Worm (Caenorhabditis elegans) whole organism, young adult: ENCODE measurements around the gene abu-6.

Experiments used
- B0261.1 ChIP-seq: sonication (generic microtip); optimal IDR thresholded peaks from 2 replicates; lab custom pipeline; 2016; ENCODE audit warnings: mild to moderate bottlenecking, missing genetic modification characterization, moderate library complexity, missing compliant biosample characterization
- K12H6.12 ChIP-seq: fragments of 200-800 bp; sonication (Bioruptor generic); optimal IDR thresholded peaks from 2 replicates; lab custom pipeline; 2018; ENCODE audit warnings: mild to moderate bottlenecking, missing genetic modification characterization, missing compliant biosample characterization
- ama-1 ChIP-seq, 3 experiments: fragments of 150-350 bp in 1 of 3; sonication (generic microtip) in 2 of 3; optimal IDR thresholded peaks; 2 replicates each; lab custom pipeline; 2014 to 2018; ENCODE audit warnings: missing biosample characterization in 2 of 3, missing genetic modification characterization in 2 of 3, missing genetic modification reagents in 2 of 3
- nfya-1 ChIP-seq: sonication (generic microtip); optimal IDR thresholded peaks from 2 replicates; lab custom pipeline; 2017; ENCODE audit warnings: antibody characterized with exemption, missing compliant biosample characterization, missing genetic modification characterization, borderline replicate concordance; ENCODE audit not compliant: insufficient read depth
- unc-62 ChIP-seq: fragments of 150-350 bp; optimal IDR thresholded peaks from 2 replicates; lab custom pipeline; 2014; ENCODE audit warnings: missing biosample characterization, missing genetic modification reagents, missing genetic modification characterization
- ztf-22 ChIP-seq: fragments of 200-800 bp; sonication (Bioruptor generic); optimal IDR thresholded peaks from 2 replicates; lab custom pipeline; 2018; ENCODE audit warnings: mild to moderate bottlenecking, missing genetic modification characterization, moderate library complexity, missing compliant biosample characterization

DNA sequence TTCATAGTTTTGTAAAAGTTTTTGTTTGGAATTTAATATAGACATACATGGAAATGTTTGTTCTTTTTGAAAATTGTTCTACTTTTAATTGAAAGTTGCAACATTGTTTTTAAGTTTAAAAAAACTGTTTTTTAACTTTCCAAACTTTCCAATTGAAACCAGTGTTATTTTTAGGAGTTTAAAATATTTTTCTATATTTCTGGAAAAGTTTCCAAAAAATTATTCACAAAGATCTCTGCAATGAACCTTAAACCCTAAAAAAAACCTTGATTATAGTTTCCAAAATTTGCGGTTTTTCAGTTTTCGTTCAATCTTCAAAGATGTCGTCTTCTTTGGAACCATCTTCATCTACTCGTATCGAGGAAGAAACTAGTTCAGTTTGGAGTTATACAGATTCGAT lies 29.3 kb downstream of the abu-6 start, which contains the start of gene F14F9.4:
- TF ChIP-seq ama-1 (optimal IDR thresholded peaks at IDR 0.05; lab: Kevin White, UChicago) = no peak
- no peak for TF ChIP-seq ama-1 (GFP tag; optimal IDR thresholded peaks at IDR 0.05; lab: Kevin White, UChicago)
- no peak for TF ChIP-seq K12H6.12 (tag; lab: Kevin White, UChicago)
- TF ChIP-seq B0261.1 (tag; lab: Kevin White, UChicago) = no peak
- TF ChIP-seq nfya-1 (tag; lab: Kevin White, UChicago) = no peak
- no peak for TF ChIP-seq unc-62 (GFP tag; lab: Kevin White, UChicago)
- TF ChIP-seq ztf-22 (GFP tag; lab: Kevin White, UChicago) = no peak
